Worm (Caenorhabditis elegans) whole organism, L4 larva: Measurements from ENCODE around the gene pix-1.

Source experiments
- D1046.2 ChIP-seq: fragments of 200-800 bp; sonication (Bioruptor generic); IDR thresholded peaks from 2 replicates; pipeline ENCODE4 v1.3.6; 2022; ENCODE audit warnings: missing genetic modification characterization, missing compliant biosample characterization
- F37D6.2 ChIP-seq: sonication (generic microtip); optimal IDR thresholded peaks from 2 replicates; lab custom pipeline; 2016; ENCODE audit warnings: mild to moderate bottlenecking, missing genetic modification characterization, missing compliant biosample characterization
- F44E2.7 ChIP-seq: fragments of 200-800 bp; sonication (Bioruptor generic); IDR thresholded peaks from 2 replicates; pipeline ENCODE4 v2.1.2; 2022; ENCODE audit warnings: missing genetic modification characterization, missing compliant biosample characterization
- R02D3.7 ChIP-seq: fragments of 150-350 bp; sonication (generic microtip); optimal IDR thresholded peaks from 3 replicates; lab custom pipeline; 2014; ENCODE audit warnings: missing biosample characterization, missing genetic modification characterization
- Y48G9A.11 ChIP-seq: fragments of 200-800 bp; sonication (Bioruptor generic); IDR thresholded peaks from 2 replicates; pipeline ENCODE4 v1.3.6; 2022; ENCODE audit warnings: missing genetic modification reagents, missing genetic modification characterization, missing compliant biosample characterization
- ZK337.2 ChIP-seq: fragments of 200-800 bp; sonication (Bioruptor generic); IDR thresholded peaks from 2 replicates; pipeline ENCODE4 v1.3.6; 2022; ENCODE audit warnings: missing genetic modification reagents, missing genetic modification characterization, missing compliant biosample characterization
- aha-1 ChIP-seq: fragments of 150-350 bp; peaks from one replicate; lab custom pipeline; 2014; ENCODE audit warnings: missing biosample characterization, missing genetic modification characterization
- arid-1 ChIP-seq: fragments of 200-800 bp; sonication (Bioruptor generic); conservative IDR thresholded peaks from 2 replicates; pipeline ENCODE4 v1.3.6; 2022; ENCODE audit warnings: missing genetic modification reagents, missing genetic modification characterization, missing compliant biosample characterization
- ceh-32 ChIP-seq: sonication (generic microtip); optimal IDR thresholded peaks from 2 replicates; lab custom pipeline; 2016; ENCODE audit warnings: mild to moderate bottlenecking, missing genetic modification characterization, missing compliant biosample characterization; ENCODE audit not compliant: poor library complexity
- ceh-62 ChIP-seq: sonication (generic microtip); optimal IDR thresholded peaks from 2 replicates; lab custom pipeline; 2017; ENCODE audit warnings: missing biosample characterization, missing genetic modification characterization
- ceh-82 ChIP-seq: sonication (generic microtip); optimal IDR thresholded peaks from 2 replicates; lab custom pipeline; 2017; ENCODE audit warnings: missing biosample characterization, missing genetic modification characterization
- daf-12 ChIP-seq: fragments of 150-350 bp; optimal IDR thresholded peaks from 2 replicates; lab custom pipeline; 2014; ENCODE audit warnings: missing biosample characterization, missing genetic modification reagents, missing genetic modification characterization
- daf-16 ChIP-seq, 3 experiments: sonication (generic microtip); optimal IDR thresholded peaks; 2 replicates each; lab custom pipeline; 2016 to 2017; ENCODE audit warnings: missing genetic modification characterization in 3 of 3, missing genetic modification reagents in 3 of 3, mild to moderate bottlenecking in 2 of 3, missing compliant biosample characterization in 2 of 3, missing biosample characterization in 1 of 3, moderate library complexity in 1 of 3
- dmd-8 ChIP-seq: fragments of 200-800 bp; sonication (Bioruptor generic); IDR thresholded peaks from 2 replicates; pipeline ENCODE4 v1.3.6; 2022; ENCODE audit warnings: missing genetic modification characterization, missing compliant biosample characterization
- dmd-9 ChIP-seq: fragments of 200-800 bp; sonication (Bioruptor generic); IDR thresholded peaks from 2 replicates; pipeline ENCODE4 v1.3.6; 2022; ENCODE audit warnings: missing genetic modification reagents, missing genetic modification characterization, missing compliant biosample characterization
- dpl-1 ChIP-seq: fragments of 150-350 bp; optimal IDR thresholded peaks from 2 replicates; lab custom pipeline; 2014; ENCODE audit warnings: missing biosample characterization, missing genetic modification reagents, missing genetic modification characterization
- duxl-1 ChIP-seq: sonication (generic microtip); optimal IDR thresholded peaks from 2 replicates; lab custom pipeline; 2016; ENCODE audit warnings: mild to moderate bottlenecking, missing genetic modification characterization, moderate library complexity, missing compliant biosample characterization; ENCODE audit not compliant: poor library complexity
- dve-1 ChIP-seq: sonication (generic microtip); optimal IDR thresholded peaks from 2 replicates; lab custom pipeline; 2017; ENCODE audit warnings: antibody characterized with exemption, mild to moderate bottlenecking, missing genetic modification characterization, missing compliant biosample characterization; ENCODE audit not compliant: insufficient read depth
- fkh-10 ChIP-seq: fragments of 150-350 bp; optimal IDR thresholded peaks from 2 replicates; lab custom pipeline; 2014; ENCODE audit warnings: missing biosample characterization, missing genetic modification reagents, missing genetic modification characterization
- hif-1 ChIP-seq, 2 experiments: sonication (generic microtip); optimal IDR thresholded peaks; 2 replicates each; lab custom pipeline; 2016 to 2017; ENCODE audit warnings: missing compliant biosample characterization in 2 of 2, missing genetic modification characterization in 2 of 2, missing genetic modification reagents in 2 of 2, missing genotype in 2 of 2, mild to moderate bottlenecking in 1 of 2
- hlh-30 ChIP-seq: sonication (generic microtip); optimal IDR thresholded peaks from 2 replicates; lab custom pipeline; 2017; ENCODE audit warnings: antibody characterized with exemption, mild to moderate bottlenecking, missing genetic modification characterization, missing compliant biosample characterization; ENCODE audit not compliant: insufficient read depth
- jun-1 ChIP-seq: fragments of 150-350 bp; optimal IDR thresholded peaks from 2 replicates; lab custom pipeline; 2014; ENCODE audit warnings: missing biosample characterization, missing genetic modification reagents, missing genetic modification characterization
- lin-13 ChIP-seq: fragments of 150-350 bp; optimal IDR thresholded peaks from 2 replicates; lab custom pipeline; 2014; ENCODE audit warnings: missing biosample characterization, missing genetic modification reagents, missing genetic modification characterization
- lir-3 ChIP-seq: sonication (generic microtip); optimal IDR thresholded peaks from 2 replicates; lab custom pipeline; 2016; ENCODE audit warnings: mild to moderate bottlenecking, missing genetic modification characterization, missing compliant biosample characterization
- lsy-2 ChIP-seq, 2 experiments: fragments of 150-350 bp in 1 of 2; sonication (generic microtip) in 1 of 2; optimal IDR thresholded peaks; 2 replicates each; lab custom pipeline; 2014 to 2017; ENCODE audit warnings: missing biosample characterization in 2 of 2, missing genetic modification characterization in 2 of 2
- mxl-2 ChIP-seq: fragments of 200-800 bp; sonication (Bioruptor generic); conservative IDR thresholded peaks from 2 replicates; pipeline ENCODE4 v1.3.6; 2022; ENCODE audit warnings: missing genetic modification reagents, missing genetic modification characterization, missing compliant biosample characterization
- mxl-3 ChIP-seq: fragments of 200-800 bp; sonication (Bioruptor generic); optimal IDR thresholded peaks from 2 replicates; lab custom pipeline; 2018; ENCODE audit warnings: mild to moderate bottlenecking, missing genetic modification characterization, missing compliant biosample characterization
- nhr-25 ChIP-seq: sonication (generic microtip); optimal IDR thresholded peaks from 2 replicates; lab custom pipeline; 2017; ENCODE audit warnings: missing genetic modification characterization, mild to moderate bottlenecking, missing compliant biosample characterization, antibody characterized with exemption, moderate library complexity, borderline replicate concordance; ENCODE audit not compliant: insufficient read depth
- nhr-77 ChIP-seq: fragments of 150-350 bp; optimal IDR thresholded peaks from 2 replicates; lab custom pipeline; 2014; ENCODE audit warnings: missing biosample characterization, missing genetic modification characterization
- php-3 ChIP-seq: fragments of 200-800 bp; sonication (Bioruptor generic); IDR thresholded peaks from 2 replicates; pipeline ENCODE4 v1.3.6; 2022; ENCODE audit warnings: missing genetic modification reagents, missing genetic modification characterization, missing compliant biosample characterization
- skn-1 ChIP-seq: fragments of 150-350 bp; optimal IDR thresholded peaks from 2 replicates; lab custom pipeline; 2014; ENCODE audit warnings: missing biosample characterization, missing genetic modification characterization
- snpc-1.2 ChIP-seq: fragments of 200-800 bp; sonication (Bioruptor generic); IDR thresholded peaks from 2 replicates; pipeline ENCODE4 v1.3.6; 2022; ENCODE audit warnings: missing genetic modification reagents, missing genetic modification characterization, missing compliant biosample characterization
- snpc-4 ChIP-seq: fragments of 150-350 bp; optimal IDR thresholded peaks from 2 replicates; lab custom pipeline; 2014; ENCODE audit warnings: missing biosample characterization, missing genetic modification characterization
- spr-1 ChIP-seq: sonication (generic microtip); optimal IDR thresholded peaks from 2 replicates; lab custom pipeline; 2016; ENCODE audit warnings: mild to moderate bottlenecking, missing genetic modification characterization, missing compliant biosample characterization
- unc-130 ChIP-seq: sonication (generic microtip); optimal IDR thresholded peaks from 2 replicates; lab custom pipeline; 2016; ENCODE audit warnings: missing genetic modification reagents, missing genetic modification characterization, missing compliant biosample characterization
- unc-39 ChIP-seq: sonication (generic microtip); optimal IDR thresholded peaks from 2 replicates; lab custom pipeline; 2017; ENCODE audit warnings: missing biosample characterization, missing genetic modification characterization
- unc-62 ChIP-seq, 3 experiments: fragments of 150-350 bp in 1 of 3; sonication (generic microtip); optimal IDR thresholded peaks in 2 of 3; peaks in 1 of 3; 1 replicate in 1 of 3; 2 replicates in 2 of 3; lab custom pipeline; 2014 to 2017; ENCODE audit warnings: missing biosample characterization in 3 of 3, missing genetic modification characterization in 3 of 3, missing genetic modification reagents in 3 of 3, missing genotype in 1 of 3
- vab-7 ChIP-seq: fragments of 200-800 bp; sonication (Bioruptor generic); IDR thresholded peaks from 2 replicates; pipeline ENCODE4 v1.3.6; 2022; ENCODE audit warnings: missing genetic modification reagents, missing genetic modification characterization, missing compliant biosample characterization
- zfp-2 ChIP-seq: sonication (generic microtip); optimal IDR thresholded peaks from 2 replicates; lab custom pipeline; 2016; ENCODE audit warnings: mild to moderate bottlenecking, missing genetic modification characterization, missing compliant biosample characterization
- zip-2 ChIP-seq: fragments of 150-350 bp; optimal IDR thresholded peaks from 2 replicates; lab custom pipeline; 2014; ENCODE audit warnings: missing biosample characterization, missing genetic modification characterization

Gene pix-1

DNA sequence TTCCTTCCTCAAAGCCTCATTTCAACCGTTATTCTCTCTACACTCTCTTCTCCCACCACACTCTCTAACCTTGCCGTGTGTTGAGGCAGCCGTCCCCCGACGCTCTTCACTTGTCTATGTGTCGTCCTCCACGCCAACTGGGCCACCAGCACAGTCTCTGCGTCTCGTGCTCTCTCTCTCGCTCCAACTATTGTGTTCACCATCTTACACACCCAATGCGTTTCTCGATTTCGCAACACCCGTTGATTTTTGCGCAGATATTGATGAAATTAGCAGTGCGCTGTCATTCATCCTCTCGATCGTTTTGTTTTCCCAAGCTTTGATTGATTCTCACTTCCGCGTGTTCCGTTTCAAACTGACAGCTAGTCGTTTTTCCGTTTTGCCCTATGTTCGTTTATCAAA, 40.0 kb upstream of the pix-1 start (continued):
- TF ChIP-seq mxl-3 = peak; percentile 81
- TF ChIP-seq hlh-30 = peak; percentile 58
- TF ChIP-seq duxl-1 (tag; lab: Kevin White, UChicago) = no peak
- TF ChIP-seq R02D3.7 (tag; lab: Kevin White, UChicago) = no peak
- TF ChIP-seq dmd-8 (GFP tag; lab: Robert Waterston, UW) = no peak
- TF ChIP-seq spr-1 = peak; percentile 44
- no peak for TF ChIP-seq ceh-32 (tag; lab: Kevin White, UChicago)
- no peak for TF ChIP-seq skn-1 (tag; lab: Kevin White, UChicago)
- no peak for TF ChIP-seq Y48G9A.11 (GFP tag; lab: Robert Waterston, UW)
- TF ChIP-seq hif-1 (tag; optimal IDR thresholded peaks at IDR 0.05; lab: Kevin White, UChicago) = peak in 1 of 2 experiments; percentile 17
- TF ChIP-seq aha-1 (tag; lab: Kevin White, UChicago) = peak; percentile 96
- TF ChIP-seq vab-7 = no peak
- TF ChIP-seq dve-1 (tag; lab: Kevin White, UChicago) = no peak
- TF ChIP-seq dpl-1 (GFP tag; lab: Kevin White, UChicago) = no peak
- no peak for TF ChIP-seq daf-16 (GFP tag; optimal IDR thresholded peaks at IDR 0.05; lab: Kevin White, UChicago)
- peak; percentile 27 for TF ChIP-seq daf-16 (tag; optimal IDR thresholded peaks at IDR 0.05; lab: Kevin White, UChicago)
- no peak for TF ChIP-seq unc-39 (tag; lab: Kevin White, UChicago)

- TF ChIP-seq daf-12 (no peak), daf-16 (GFP tag; optimal IDR thresholded peaks at IDR 0.05; lab: Kevin White, UChicago) (no peak), daf-16 (tag; optimal IDR thresholded peaks at IDR 0.05; lab: Kevin White, UChicago) (peak; percentile 39)
- TF ChIP-seq, all 104 proteins: peak for 1
Observed at ce11 chrX:13687655-13688054, 39.4 kb upstream of the pix-1 start, which contains the start of gene adm-2. Gene adm-2 (plus strand): TSS chrX:13687955.

DNA sequence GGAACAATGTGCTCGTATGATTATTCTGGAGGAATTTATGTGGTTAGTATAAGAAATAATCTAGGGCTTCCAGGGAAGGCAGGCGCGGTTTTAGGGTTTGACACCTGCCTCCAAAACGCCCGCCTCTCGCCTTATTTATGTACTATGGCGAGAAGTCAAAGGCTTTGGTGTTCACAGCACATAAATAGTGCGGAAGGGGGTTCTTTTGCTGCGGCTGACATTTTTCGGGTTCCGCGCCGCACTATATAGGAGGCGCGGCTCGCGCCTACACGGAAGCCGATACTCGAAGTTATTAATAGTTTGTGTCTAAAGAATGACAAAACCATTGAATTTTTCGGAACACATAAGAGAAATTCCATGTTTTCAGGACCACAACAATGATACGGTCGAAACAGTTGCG, 36.8 kb upstream of the pix-1 start:
- TF ChIP-seq snpc-4 (tag; lab: Kevin White, UChicago) = peak; percentile 52
- TF ChIP-seq fkh-10 (GFP tag; lab: Kevin White, UChicago) = no peak

ce11 chrX:13696152-13696551, 30.9 kb upstream of the pix-1 start:
- TF ChIP-seq lin-13 (GFP tag; lab: Kevin White, UChicago) (no peak), ceh-82 (no peak), R02D3.7 (tag; lab: Kevin White, UChicago) (no peak), unc-62 (GFP tag; optimal IDR thresholded peaks at IDR 0.05 in 1 of 2; lab: Kevin White, UChicago) (peak in 1 of 2 experiments; percentile 55), unc-62 (tag; optimal IDR thresholded peaks at IDR 0.05; lab: Kevin White, UChicago) (no peak), lir-3 (tag; lab: Kevin White, UChicago) (no peak)

DNA sequence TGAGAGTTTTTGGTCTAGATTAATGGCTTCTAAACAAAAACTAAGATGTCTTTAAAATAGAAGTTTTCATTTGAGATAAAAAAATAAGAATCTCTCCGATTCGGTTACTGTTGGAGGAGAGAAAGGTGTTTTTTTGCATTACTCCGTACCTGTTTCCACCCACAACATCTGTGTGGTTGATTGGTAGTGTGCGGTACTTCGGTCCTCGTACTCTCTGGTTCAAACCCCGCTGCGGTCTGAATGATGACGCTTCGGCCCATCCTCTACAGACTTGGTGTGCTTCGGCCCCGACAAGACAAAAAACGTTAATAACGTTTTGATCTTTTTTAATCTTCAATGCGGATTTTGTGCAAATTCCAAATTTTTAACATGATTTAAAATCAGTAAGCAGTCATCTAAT, 29.6 kb upstream of the pix-1 start:
- no peak for TF ChIP-seq fkh-10 (GFP tag; lab: Kevin White, UChicago)
- TF ChIP-seq F37D6.2 (tag; lab: Kevin White, UChicago) = no peak
- TF ChIP-seq dmd-9 (GFP tag; lab: Robert Waterston, UW) = 0 out of 2 replicates have a peak, but pooled peaks have one; percentile 20
- TF ChIP-seq snpc-1.2 = no peak

ce11 chrX:13700642-13701233, 26.4 kb upstream of the pix-1 start:
- peak; percentile 85 to 91 for TF ChIP-seq hif-1 (tag; optimal IDR thresholded peaks at IDR 0.05; lab: Kevin White, UChicago)
- TF ChIP-seq zfp-2 (tag; lab: Kevin White, UChicago) = peak; percentile 90
- peak; percentile 99 for TF ChIP-seq nhr-77 (tag; lab: Kevin White, UChicago)
- peak; percentile 95 for TF ChIP-seq D1046.2 (GFP tag; lab: Robert Waterston, UW)
- peak; percentile 32 for TF ChIP-seq unc-130
- peak; percentile 93 for TF ChIP-seq arid-1 (GFP tag; lab: Robert Waterston, UW)
- TF ChIP-seq php-3 (GFP tag; lab: Robert Waterston, UW) = peak; percentile 98
- peak; percentile 95 for TF ChIP-seq nhr-25 (tag; lab: Kevin White, UChicago)
- peak; percentile 95 to 97 for TF ChIP-seq lsy-2 (tag; optimal IDR thresholded peaks at IDR 0.05; lab: Kevin White, UChicago)
- peak; percentile 89 for TF ChIP-seq ZK337.2
- TF ChIP-seq jun-1 (tag; lab: Kevin White, UChicago) = peak; percentile 100
- TF ChIP-seq unc-39 (tag; lab: Kevin White, UChicago) = peak; percentile 100
- TF ChIP-seq zip-2 (tag; lab: Kevin White, UChicago) = peak; percentile 98
- TF ChIP-seq F44E2.7 = no peak
- peak; percentile 86 for TF ChIP-seq mxl-2 (GFP tag; lab: Robert Waterston, UW)
- no peak for TF ChIP-seq ceh-62 (tag; lab: Kevin White, UChicago)
